Worm (Caenorhabditis elegans) whole organism, L4 larva: ENCODE measurements around the gene C50B6.7.

Experiments
- ceh-82 ChIP-seq: sonication (generic microtip); optimal IDR thresholded peaks from 2 replicates; lab custom pipeline; 2017; ENCODE audit warnings: missing biosample characterization, missing genetic modification characterization
- dmd-6 ChIP-seq: fragments of 200-800 bp; sonication (Bioruptor generic); IDR thresholded peaks from 2 replicates; pipeline ENCODE4 v1.3.6; 2022; ENCODE audit warnings: missing genetic modification reagents, missing genetic modification characterization, missing compliant biosample characterization
- duxl-1 ChIP-seq: sonication (generic microtip); optimal IDR thresholded peaks from 2 replicates; lab custom pipeline; 2016; ENCODE audit warnings: mild to moderate bottlenecking, missing genetic modification characterization, moderate library complexity, missing compliant biosample characterization; ENCODE audit not compliant: poor library complexity
- hmg-1.1 ChIP-seq: fragments of 200-800 bp; sonication (Bioruptor generic); IDR thresholded peaks from 2 replicates; pipeline ENCODE4 v1.3.6; 2022; ENCODE audit warnings: missing genetic modification reagents, missing genetic modification characterization, missing compliant biosample characterization
- lin-13 ChIP-seq: fragments of 150-350 bp; optimal IDR thresholded peaks from 2 replicates; lab custom pipeline; 2014; ENCODE audit warnings: missing biosample characterization, missing genetic modification reagents, missing genetic modification characterization
- lin-15B ChIP-seq: fragments of 150-350 bp; sonication (generic microtip); optimal IDR thresholded peaks from 3 replicates; lab custom pipeline; 2014; ENCODE audit warnings: missing biosample characterization, missing genetic modification characterization
- lin-38 ChIP-seq: fragments of 200-800 bp; sonication (Bioruptor generic); IDR thresholded peaks from 2 replicates; pipeline ENCODE4 v1.3.6; 2022; ENCODE audit warnings: missing genetic modification reagents, missing genetic modification characterization, missing compliant biosample characterization
- lin-39 ChIP-seq: fragments of 150-350 bp; optimal IDR thresholded peaks from 2 replicates; lab custom pipeline; 2014; ENCODE audit warnings: missing biosample characterization, missing genetic modification reagents, missing genetic modification characterization
- lsy-2 ChIP-seq, 2 experiments: fragments of 150-350 bp in 1 of 2; sonication (generic microtip) in 1 of 2; optimal IDR thresholded peaks; 2 replicates each; lab custom pipeline; 2014 to 2017; ENCODE audit warnings: missing biosample characterization in 2 of 2, missing genetic modification characterization in 2 of 2
- nhr-25 ChIP-seq: sonication (generic microtip); optimal IDR thresholded peaks from 2 replicates; lab custom pipeline; 2017; ENCODE audit warnings: missing genetic modification characterization, mild to moderate bottlenecking, missing compliant biosample characterization, antibody characterized with exemption, moderate library complexity, borderline replicate concordance; ENCODE audit not compliant: insufficient read depth
- pha-4 ChIP-seq, 2 experiments: fragments of 150-350 bp in 1 of 2; fragments of 200-800 bp in 1 of 2; sonication (Bioruptor generic) in 1 of 2; IDR thresholded peaks in 1 of 2; optimal IDR thresholded peaks in 1 of 2; 2 replicates each; pipeline versions ENCODE4 v1.3.6 to Lab custom; 2014 to 2022; ENCODE audit warnings: missing genetic modification characterization in 2 of 2, missing genetic modification reagents in 2 of 2, missing biosample characterization in 1 of 2, missing compliant biosample characterization in 1 of 2
- unc-130 ChIP-seq: sonication (generic microtip); optimal IDR thresholded peaks from 2 replicates; lab custom pipeline; 2016; ENCODE audit warnings: missing genetic modification reagents, missing genetic modification characterization, missing compliant biosample characterization
- unc-62 ChIP-seq, 3 experiments: fragments of 150-350 bp in 1 of 3; sonication (generic microtip); optimal IDR thresholded peaks in 2 of 3; peaks in 1 of 3; 1 replicate in 1 of 3; 2 replicates in 2 of 3; lab custom pipeline; 2014 to 2017; ENCODE audit warnings: missing biosample characterization in 3 of 3, missing genetic modification characterization in 3 of 3, missing genetic modification reagents in 3 of 3, missing genotype in 1 of 3
- ztf-11 ChIP-seq: fragments of 150-350 bp; optimal IDR thresholded peaks from 2 replicates; lab custom pipeline; 2014; ENCODE audit warnings: missing biosample characterization, missing genetic modification characterization

DNA sequence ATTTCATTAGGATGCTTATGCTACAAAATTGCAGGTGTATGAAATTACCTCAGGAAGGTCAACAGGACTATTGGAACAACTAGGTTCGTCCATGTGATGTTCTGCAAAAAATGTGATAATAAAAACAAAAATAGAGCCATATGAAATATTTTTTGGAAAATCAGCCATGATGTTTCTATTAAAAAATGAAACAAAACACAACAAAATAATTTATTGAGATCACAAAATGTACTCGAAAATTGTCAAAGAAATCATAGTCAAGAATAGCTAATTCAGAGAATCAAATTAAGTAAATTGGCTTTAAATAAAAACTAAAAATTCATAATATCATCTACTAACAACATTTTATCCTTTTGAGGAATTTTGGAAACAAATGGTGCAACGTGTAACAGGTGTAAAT lies 6.1 kb upstream of the C50B6.7 start, which contains the start of gene nhr-129:
- no peak for TF ChIP-seq unc-130
- no peak for TF ChIP-seq unc-62 (GFP tag; optimal IDR thresholded peaks at IDR 0.05 in 1 of 2; lab: Kevin White, UChicago)
- TF ChIP-seq unc-62 (tag; optimal IDR thresholded peaks at IDR 0.05; lab: Kevin White, UChicago), result no peak
- TF ChIP-seq duxl-1 (tag; lab: Kevin White, UChicago), result no peak
- no peak for TF ChIP-seq lin-39
- TF ChIP-seq lin-38 (GFP tag; lab: Robert Waterston, UW), result no peak
- no peak for TF ChIP-seq ztf-11
- no peak for TF ChIP-seq ceh-82 (tag; lab: Kevin White, UChicago)
- TF ChIP-seq pha-4 (GFP tag; IDR thresholded peaks at IDR 0.05; lab: Robert Waterston, UW), result no peak
- TF ChIP-seq pha-4 (tag; optimal IDR thresholded peaks at IDR 0.05; lab: Kevin White, UChicago), result no peak
- no peak for TF ChIP-seq lin-15B
- no peak for TF ChIP-seq dmd-6 (GFP tag; lab: Robert Waterston, UW)
- no peak for TF ChIP-seq lin-13 (GFP tag; lab: Kevin White, UChicago)
- TF ChIP-seq nhr-25, result no peak
- TF ChIP-seq lsy-2 (tag; optimal IDR thresholded peaks at IDR 0.05; lab: Kevin White, UChicago), result no peak
- no peak for TF ChIP-seq hmg-1.1 (GFP tag; lab: Robert Waterston, UW)
